Fruit fly (Drosophila melanogaster) whole organism, embryonic: Measurements from ENCODE around the gene Vm26Ac.

Experiments
- Abd-B ChIP-seq: fragments of 200-800 bp; sonication (Bioruptor generic); optimal IDR thresholded peaks from 2 replicates; lab custom pipeline; 2018; ENCODE audit warnings: missing biosample characterization, mild to moderate bottlenecking, missing genetic modification characterization, moderate library complexity
- Awh ChIP-seq: fragments of 200-800 bp; sonication (Bioruptor generic); IDR thresholded peaks from 2 replicates; pipeline ENCODE4, ENCODE4 v1.3.6; 2022; ENCODE audit warnings: missing biosample characterization, missing genetic modification characterization
- B-H1 ChIP-seq: fragments of 200-800 bp; sonication (Bioruptor generic); IDR thresholded peaks from 3 replicates; pipeline ENCODE4 v1.3.6; 2022; ENCODE audit warnings: missing biosample characterization, missing genetic modification characterization
- BEAF-32 ChIP-seq: fragments of 200-800 bp; sonication (Bioruptor generic); optimal IDR thresholded peaks from 3 replicates; lab custom pipeline; 2017; ENCODE audit warnings: missing biosample characterization, missing genetic modification characterization, mild to moderate bottlenecking, moderate library complexity, missing genetic modification reagents
- CG1024 ChIP-seq: fragments of 200-800 bp; sonication (Bioruptor generic); IDR thresholded peaks from 2 replicates; pipeline ENCODE4 v1.3.6; 2022; ENCODE audit warnings: missing biosample characterization, missing genetic modification characterization
- CG10543 ChIP-seq: fragments of 200-800 bp; sonication (Bioruptor generic); optimal IDR thresholded peaks from 3 replicates; lab custom pipeline; 2017; ENCODE audit warnings: missing biosample characterization, mild to moderate bottlenecking, missing genetic modification characterization, moderate library complexity
- CG10565 ChIP-seq: fragments of 200-800 bp; sonication (Bioruptor generic); optimal IDR thresholded peaks from 3 replicates; lab custom pipeline; 2016; ENCODE audit warnings: missing biosample characterization, mild to moderate bottlenecking, missing genetic modification characterization
- CG10979 ChIP-seq: fragments of 200-800 bp; sonication (Bioruptor generic); optimal IDR thresholded peaks from 2 replicates; lab custom pipeline; 2018; ENCODE audit warnings: missing biosample characterization, mild to moderate bottlenecking, missing genetic modification characterization, moderate library complexity
- CG11696 ChIP-seq: fragments of 200-800 bp; sonication (Bioruptor generic); IDR thresholded peaks from 2 replicates; pipeline ENCODE4 v1.3.6; 2022; ENCODE audit warnings: missing biosample characterization, missing genetic modification characterization
- CG12155 ChIP-seq: fragments of 200-800 bp; sonication (Bioruptor generic); optimal IDR thresholded peaks from 3 replicates; lab custom pipeline; 2016; ENCODE audit warnings: missing biosample characterization, missing genetic modification characterization
- CG12659 ChIP-seq: fragments of 200-800 bp; sonication (Bioruptor generic); optimal IDR thresholded peaks from 3 replicates; lab custom pipeline; 2017; ENCODE audit warnings: mild to moderate bottlenecking, missing biosample characterization, missing genetic modification reagents, missing genetic modification characterization
- CG13287 ChIP-seq: fragments of 200-800 bp; sonication (Bioruptor generic); IDR thresholded peaks from 2 replicates; pipeline ENCODE4 v1.3.6; 2022; ENCODE audit warnings: missing biosample characterization, missing genetic modification characterization; ENCODE audit not compliant: partially characterized antibody
- CG14710 ChIP-seq: fragments of 200-800 bp; sonication (Bioruptor generic); optimal IDR thresholded peaks from 3 replicates; lab custom pipeline; 2019; ENCODE audit warnings: missing biosample characterization, mild to moderate bottlenecking, missing genetic modification characterization, moderate library complexity
- CG16779 ChIP-seq: fragments of 200-800 bp; sonication (Bioruptor generic); IDR thresholded peaks from 2 replicates; pipeline ENCODE4 v1.3.6; 2022; ENCODE audit warnings: missing biosample characterization, missing genetic modification characterization
- CG17186 ChIP-seq: fragments of 200-800 bp; sonication (Bioruptor generic); optimal IDR thresholded peaks from 3 replicates; lab custom pipeline; 2017; ENCODE audit warnings: missing biosample characterization, missing genetic modification reagents, missing genetic modification characterization
- CG18599 ChIP-seq: fragments of 200-800 bp; sonication (Bioruptor generic); optimal IDR thresholded peaks from 3 replicates; lab custom pipeline; 2017; ENCODE audit warnings: missing biosample characterization, missing genetic modification characterization, mild to moderate bottlenecking, moderate library complexity, missing genetic modification reagents
- CG2116 ChIP-seq: fragments of 200-800 bp; sonication (Bioruptor generic); optimal IDR thresholded peaks from 3 replicates; lab custom pipeline; 2018; ENCODE audit warnings: missing biosample characterization, mild to moderate bottlenecking, missing genetic modification characterization
- CG2120 ChIP-seq: fragments of 200-800 bp; sonication (Bioruptor generic); optimal IDR thresholded peaks from 3 replicates; lab custom pipeline; 2016; ENCODE audit warnings: missing biosample characterization, missing genetic modification characterization
- CG30020 ChIP-seq: fragments of 200-800 bp; optimal IDR thresholded peaks from 2 replicates; lab custom pipeline; 2019; ENCODE audit warnings: missing biosample characterization, mild to moderate bottlenecking, missing genetic modification characterization, moderate library complexity
- CG32767 ChIP-seq: fragments of 200-800 bp; sonication (Bioruptor generic); IDR thresholded peaks from 2 replicates; pipeline ENCODE4 v1.3.6; 2022; ENCODE audit warnings: missing biosample characterization, missing genetic modification characterization
- CG5245 ChIP-seq: fragments of 200-800 bp; sonication (Bioruptor generic); optimal IDR thresholded peaks from 3 replicates; lab custom pipeline; 2016; ENCODE audit warnings: missing biosample characterization, missing genetic modification characterization
- CG6654 ChIP-seq: fragments of 200-800 bp; sonication (Bioruptor generic); optimal IDR thresholded peaks from 2 replicates; lab custom pipeline; 2017; ENCODE audit warnings: missing biosample characterization, mild to moderate bottlenecking, missing genetic modification characterization
- CG6791 ChIP-seq: fragments of 200-800 bp; sonication (Bioruptor generic); IDR thresholded peaks from 3 replicates; pipeline ENCODE4 v1.3.6; 2022; ENCODE audit warnings: missing biosample characterization, missing genetic modification characterization; ENCODE audit not compliant: partially characterized antibody
- CG8290 ChIP-seq, 3 experiments: fragments of 200-800 bp; sonication (Bioruptor generic); optimal IDR thresholded peaks; 2 replicates each; lab custom pipeline; 2016 to 2019; ENCODE audit warnings: missing biosample characterization in 3 of 3, missing genetic modification characterization in 3 of 3, mild to moderate bottlenecking in 2 of 3, moderate library complexity in 1 of 3
- CrebB ChIP-seq: fragments of 200-800 bp; sonication (Bioruptor generic); optimal IDR thresholded peaks from 3 replicates; lab custom pipeline; 2018; ENCODE audit warnings: missing biosample characterization, mild to moderate bottlenecking, missing genetic modification characterization
- D ChIP-seq, 2 experiments: fragments of 200-800 bp in 1 of 2; fragments of >200 bp in 1 of 2; sonication (Bioruptor generic) in 1 of 2; optimal IDR thresholded peaks; 2 replicates in 1 of 2; 3 replicates in 1 of 2; lab custom pipeline; 2017; ENCODE audit warnings: mild to moderate bottlenecking in 1 of 2, missing biosample characterization in 1 of 2, missing genetic modification characterization in 1 of 2, missing genetic modification reagents in 1 of 2
- Dek ChIP-seq: fragments of 200-800 bp; sonication (Bioruptor generic); optimal IDR thresholded peaks from 3 replicates; lab custom pipeline; 2019; ENCODE audit warnings: missing biosample characterization, mild to moderate bottlenecking, missing genetic modification characterization, moderate library complexity
- Doc2 ChIP-seq: fragments of 200-800 bp; sonication (Bioruptor generic); IDR thresholded peaks from 2 replicates; pipeline ENCODE4 v1.3.6; 2022; ENCODE audit warnings: missing biosample characterization, missing genetic modification characterization
- TFAM ChIP-seq: fragments of 200-800 bp; sonication (Bioruptor generic); optimal IDR thresholded peaks from 2 replicates; lab custom pipeline; 2017; ENCODE audit warnings: missing biosample characterization, missing genetic modification characterization, inconsistent platforms
- amos ChIP-seq: fragments of 200-800 bp; sonication (Bioruptor generic); IDR thresholded peaks from 2 replicates; pipeline ENCODE4 v1.3.6; 2022; ENCODE audit warnings: missing biosample characterization, missing genetic modification characterization; ENCODE audit not compliant: partially characterized antibody
- az2 ChIP-seq: fragments of 200-800 bp; sonication (Bioruptor generic); optimal IDR thresholded peaks from 3 replicates; lab custom pipeline; 2016; ENCODE audit warnings: missing biosample characterization, missing genetic modification characterization
- cad ChIP-seq: fragments of >200 bp; optimal IDR thresholded peaks from 2 replicates; lab custom pipeline; 2017; ENCODE audit warnings: missing biosample characterization, missing genetic modification characterization
- corto ChIP-seq: fragments of 200-800 bp; sonication (Bioruptor generic); optimal IDR thresholded peaks from 2 replicates; lab custom pipeline; 2016; ENCODE audit warnings: missing biosample characterization, mild to moderate bottlenecking, missing genetic modification characterization, moderate library complexity
- cwo ChIP-seq: fragments of 200-800 bp; sonication (Bioruptor generic); optimal IDR thresholded peaks from 3 replicates; lab custom pipeline; 2017; ENCODE audit warnings: missing biosample characterization, missing genetic modification characterization, mild to moderate bottlenecking, moderate library complexity, missing genetic modification reagents
- dati ChIP-seq: fragments of 200-800 bp; sonication (Bioruptor generic); IDR thresholded peaks from 2 replicates; pipeline ENCODE4 v1.3.6; 2022; ENCODE audit warnings: missing biosample characterization, missing genetic modification characterization
- exex ChIP-seq: fragments of 200-800 bp; sonication (Bioruptor generic); optimal IDR thresholded peaks from 4 replicates; lab custom pipeline; 2018; ENCODE audit warnings: missing biosample characterization, mild to moderate bottlenecking, missing genetic modification characterization, moderate library complexity
- gfzf ChIP-seq: fragments of 200-800 bp; sonication (Bioruptor generic); optimal IDR thresholded peaks from 2 replicates; lab custom pipeline; 2016; ENCODE audit warnings: missing biosample characterization, mild to moderate bottlenecking, missing genetic modification characterization, moderate library complexity
- inv ChIP-seq: fragments of 200-800 bp; sonication (Bioruptor generic); IDR thresholded peaks from 2 replicates; pipeline ENCODE4 v1.3.6; 2022; ENCODE audit warnings: missing biosample characterization, missing genetic modification characterization; ENCODE audit not compliant: partially characterized antibody
- pros ChIP-seq: fragments of 200-800 bp; sonication (Bioruptor generic); optimal IDR thresholded peaks from 3 replicates; lab custom pipeline; 2019; ENCODE audit warnings: missing biosample characterization, mild to moderate bottlenecking, missing genetic modification characterization, moderate library complexity
- pum ChIP-seq: fragments of 200-800 bp; sonication (Bioruptor generic); optimal IDR thresholded peaks from 2 replicates; lab custom pipeline; 2016; ENCODE audit warnings: missing biosample characterization, missing genetic modification characterization
- ro ChIP-seq: fragments of 200-800 bp; sonication (Bioruptor generic); IDR thresholded peaks from 2 replicates; pipeline ENCODE4 v1.3.6; 2022; ENCODE audit warnings: missing biosample characterization, missing genetic modification characterization
- sna ChIP-seq: fragments of 200-800 bp; sonication (Bioruptor generic); IDR thresholded peaks from 2 replicates; pipeline ENCODE4 v1.3.6; 2022; ENCODE audit warnings: missing biosample characterization, missing genetic modification characterization; ENCODE audit not compliant: partially characterized antibody
- sob ChIP-seq: fragments of 200-800 bp; sonication (Bioruptor generic); IDR thresholded peaks from 2 replicates; pipeline ENCODE4 v1.3.6; 2022; ENCODE audit warnings: missing biosample characterization, missing genetic modification characterization
- tup ChIP-seq: fragments of 200-800 bp; sonication (Bioruptor generic); optimal IDR thresholded peaks from 2 replicates; lab custom pipeline; 2016; ENCODE audit warnings: missing biosample characterization, mild to moderate bottlenecking, missing genetic modification characterization, moderate library complexity
- usp ChIP-seq: fragments of >200 bp; optimal IDR thresholded peaks from 2 replicates; lab custom pipeline; 2017; ENCODE audit warnings: missing biosample characterization, missing genetic modification characterization
- vvl ChIP-seq: fragments of 200-800 bp; sonication (Bioruptor generic); IDR thresholded peaks from 2 replicates; pipeline ENCODE4 v1.3.6; 2022; ENCODE audit warnings: missing biosample characterization, missing genetic modification characterization
- z ChIP-seq: fragments of 200-800 bp; sonication (Bioruptor generic); IDR thresholded peaks from 3 replicates; pipeline ENCODE4 v1.3.6; 2022; ENCODE audit warnings: missing biosample characterization, missing genetic modification characterization
- zen ChIP-seq: fragments of 200-800 bp; sonication (Bioruptor generic); optimal IDR thresholded peaks from 3 replicates; lab custom pipeline; 2018; ENCODE audit warnings: missing biosample characterization, mild to moderate bottlenecking, missing genetic modification characterization, moderate library complexity

Vm26Ac gene

DNA sequence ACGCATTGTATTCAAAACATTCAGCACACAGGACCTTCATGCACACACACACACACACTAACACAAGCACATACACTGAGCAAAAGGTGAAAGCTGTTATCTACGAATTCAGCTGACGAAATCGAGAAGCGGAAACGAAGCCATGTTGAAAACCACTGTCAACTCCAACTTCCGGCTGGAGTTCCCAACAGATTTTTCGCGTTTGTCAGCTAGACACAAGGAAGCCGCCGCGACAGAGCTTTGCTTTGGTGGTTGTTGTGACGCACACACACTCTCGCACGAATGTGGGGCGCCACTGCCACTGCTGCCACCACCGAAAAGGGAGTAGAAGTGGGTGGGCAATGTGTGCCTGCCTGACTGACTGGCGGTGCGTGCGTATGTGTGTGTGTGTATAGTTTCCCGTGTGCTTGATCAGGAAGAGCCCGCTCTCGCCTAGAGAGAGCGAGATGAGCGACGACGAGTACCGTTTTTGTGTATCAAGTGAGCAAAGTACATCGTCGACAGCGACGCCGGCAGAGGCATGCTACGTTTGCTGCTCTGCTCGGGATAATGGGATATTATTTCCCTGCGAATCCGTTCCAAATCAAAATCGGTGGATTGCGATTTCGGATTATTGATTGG, 39.3 kb upstream of the Vm26Ac start (continued):
- TF ChIP-seq CG2116 (GFP tag; lab: Kevin White, UChicago) (peak; percentile 12), BEAF-32 (GFP tag; lab: Kevin White, UChicago) (no peak), CG6791 (GFP tag; lab: Robert Waterston, UW) (no peak), CG6654 (GFP tag; lab: Kevin White, UChicago) (no peak), pum (GFP tag; lab: Kevin White, UChicago) (no peak), pros (GFP tag; lab: Kevin White, UChicago) (peak; percentile 38), z (no peak), Awh (peak; percentile 51; the same call in 1 of the 2 replicates), tup (no peak), CG32767 (GFP tag; lab: Robert Waterston, UW) (peak; percentile 52), CG18599 (peak; percentile 83), az2 (no peak), Doc2 (no peak), CG10979 (peak; percentile 37), D (optimal IDR thresholded peaks at IDR 0.05; lab: Kevin White, UChicago) (no peak), D (GFP tag; optimal IDR thresholded peaks at IDR 0.05; lab: Kevin White, UChicago) (peak; percentile 52), CG11696 (GFP tag; lab: Robert Waterston, UW) (no peak), TFAM (GFP tag; lab: Kevin White, UChicago) (peak; percentile 15), amos (GFP tag; lab: Robert Waterston, UW) (no peak), zen (tag; lab: Kevin White, UChicago) (no peak), ro (GFP tag; lab: Robert Waterston, UW) (no peak), CG1024 (GFP tag; lab: Robert Waterston, UW) (no peak), Dek (tag; lab: Kevin White, UChicago) (no peak), CG10543 (GFP tag; lab: Kevin White, UChicago) (peak; percentile 72), CG2120 (no peak), usp (GFP tag; lab: Kevin White, UChicago) (no peak), CG12659 (GFP tag; lab: Kevin White, UChicago) (peak; percentile 32), exex (tag; lab: Kevin White, UChicago) (peak; percentile 4), CG8290 (GFP tag; optimal IDR thresholded peaks at IDR 0.05; lab: Kevin White, UChicago) (peak; percentile 37), CG8290 (tag; optimal IDR thresholded peaks at IDR 0.05; lab: Kevin White, UChicago) (peak in 1 of 2 experiments; percentile 37), CG13287 (GFP tag; lab: Robert Waterston, UW) (no peak), dati (GFP tag; lab: Robert Waterston, UW) (no peak), CG12155 (GFP tag; lab: Kevin White, UChicago) (no peak), CG10565 (GFP tag; lab: Kevin White, UChicago) (no peak), gfzf (no peak), sna (GFP tag; lab: Robert Waterston, UW) (no peak), sob (GFP tag; lab: Robert Waterston, UW) (peak; percentile 42; the same call in 1 of the 2 replicates), vvl (GFP tag; lab: Robert Waterston, UW) (peak; percentile 59), CG5245 (GFP tag; lab: Kevin White, UChicago) (no peak), Abd-B (GFP tag; lab: Kevin White, UChicago) (no peak), B-H1 (GFP tag; lab: Robert Waterston, UW) (no peak), CG16779 (GFP tag; lab: Robert Waterston, UW) (no peak), CG14710 (peak; percentile 51), CG30020 (no peak), cad (GFP tag; lab: Kevin White, UChicago) (no peak), CrebB (tag; lab: Kevin White, UChicago) (peak; percentile 48), inv (no peak), corto (GFP tag; lab: Kevin White, UChicago) (no peak), cwo (GFP tag; lab: Kevin White, UChicago) (no peak), CG17186 (GFP tag; lab: Kevin White, UChicago) (no peak)
